Worm (Caenorhabditis elegans): ENCODE data around the gene crls-1.

ce11 chrIII:881460-881859 is 28.2 kb downstream of the crls-1 start:
- no peak for TF ChIP-seq klf-2 (GFP tag; conservative IDR thresholded peaks at IDR 0.05)
- no peak for TF ChIP-seq flt-1 (GFP tag; IDR thresholded peaks at IDR 0.05)
- no peak for TF ChIP-seq ref-1 (GFP tag; conservative IDR thresholded peaks at IDR 0.05)
